Worm (Caenorhabditis elegans) whole organism, L1 larva: ENCODE measurements around the gene W08E12.4.

Experiments
- C34B4.2 ChIP-seq: sonication (generic microtip); optimal IDR thresholded peaks from 2 replicates; lab custom pipeline; 2017; ENCODE audit warnings: mild to moderate bottlenecking, missing genetic modification characterization, missing compliant biosample characterization
- F16B12.6 ChIP-seq: fragments of 150-350 bp; optimal IDR thresholded peaks from 2 replicates; lab custom pipeline; 2014; ENCODE audit warnings: missing biosample characterization, missing genetic modification characterization
- alr-1 ChIP-seq: fragments of 200-800 bp; sonication (Bioruptor generic); optimal IDR thresholded peaks from 2 replicates; lab custom pipeline; 2018; ENCODE audit warnings: borderline replicate concordance, mild to moderate bottlenecking, missing genetic modification characterization, missing compliant biosample characterization
- aly-2 ChIP-seq: fragments of 150-350 bp; optimal IDR thresholded peaks from 2 replicates; lab custom pipeline; 2014; ENCODE audit warnings: missing biosample characterization, missing genetic modification characterization
- ama-1 ChIP-seq: fragments of 150-350 bp; optimal IDR thresholded peaks from 2 replicates; lab custom pipeline; 2014
- blmp-1 ChIP-seq: fragments of 150-350 bp; optimal IDR thresholded peaks from 2 replicates; lab custom pipeline; 2014; ENCODE audit warnings: missing biosample characterization, missing genetic modification characterization
- ceh-90 ChIP-seq: sonication (generic microtip); optimal IDR thresholded peaks from 2 replicates; lab custom pipeline; 2016; ENCODE audit warnings: missing genetic modification characterization, missing compliant biosample characterization
- ces-1 ChIP-seq: fragments of 150-350 bp; optimal IDR thresholded peaks from 2 replicates; lab custom pipeline; 2014; ENCODE audit warnings: missing biosample characterization, missing genetic modification reagents, missing genetic modification characterization
- dpl-1 ChIP-seq, 3 experiments: fragments of 150-350 bp in 2 of 3; sonication (generic microtip) in 1 of 3; optimal IDR thresholded peaks; 2 replicates each; lab custom pipeline; 2014 to 2017; ENCODE audit warnings: missing biosample characterization in 3 of 3, missing genetic modification characterization in 3 of 3, missing genetic modification reagents in 3 of 3
- efl-1 ChIP-seq, 4 experiments: fragments of 150-350 bp; optimal IDR thresholded peaks in 3 of 4; peaks in 1 of 4; 1 replicate in 1 of 4; 2 replicates in 3 of 4; lab custom pipeline; 2014; ENCODE audit warnings: missing biosample characterization in 2 of 4, missing genetic modification characterization in 2 of 4, missing genetic modification reagents in 2 of 4
- efl-3 ChIP-seq: fragments of 200-800 bp; sonication (Bioruptor generic); optimal IDR thresholded peaks from 2 replicates; lab custom pipeline; 2018; ENCODE audit warnings: mild to moderate bottlenecking, missing genetic modification characterization, missing compliant biosample characterization
- egl-13 ChIP-seq: sonication (generic microtip); optimal IDR thresholded peaks from 2 replicates; lab custom pipeline; 2016; ENCODE audit warnings: missing genotype, missing genetic modification reagents, missing genetic modification characterization, missing compliant biosample characterization
- elt-2 ChIP-seq: sonication (generic microtip); optimal IDR thresholded peaks from 2 replicates; lab custom pipeline; 2016; ENCODE audit warnings: missing genetic modification characterization, mild to moderate bottlenecking, inconsistent platforms, missing compliant biosample characterization, missing genetic modification reagents
- fkh-10 ChIP-seq: sonication (generic microtip); optimal IDR thresholded peaks from 2 replicates; lab custom pipeline; 2017; ENCODE audit warnings: missing biosample characterization, missing genetic modification reagents, missing genetic modification characterization
- fkh-4 ChIP-seq: sonication (generic microtip); optimal IDR thresholded peaks from 2 replicates; lab custom pipeline; 2016; ENCODE audit warnings: missing compliant biosample characterization, missing genetic modification characterization, borderline replicate concordance
- grh-1 ChIP-seq: fragments of 200-800 bp; sonication (Bioruptor generic); IDR thresholded peaks from 2 replicates; pipeline ENCODE4 v1.3.6; 2022; ENCODE audit warnings: missing genetic modification reagents, missing genetic modification characterization, missing compliant biosample characterization
- hlh-17 ChIP-seq: fragments of 200-800 bp; sonication (Bioruptor generic); optimal IDR thresholded peaks from 2 replicates; lab custom pipeline; 2018; ENCODE audit warnings: missing genetic modification characterization, mild to moderate bottlenecking, missing compliant biosample characterization, moderate library complexity, borderline replicate concordance
- irx-1 ChIP-seq: sonication (generic microtip); optimal IDR thresholded peaks from 2 replicates; lab custom pipeline; 2016; ENCODE audit warnings: missing genetic modification characterization, missing compliant biosample characterization
- jun-1 ChIP-seq: fragments of 150-350 bp; optimal IDR thresholded peaks from 2 replicates; lab custom pipeline; 2014; ENCODE audit warnings: missing biosample characterization, missing genetic modification reagents, missing genetic modification characterization
- lin-13 ChIP-seq: fragments of 150-350 bp; optimal IDR thresholded peaks from 2 replicates; lab custom pipeline; 2014; ENCODE audit warnings: missing biosample characterization, missing genetic modification reagents, missing genetic modification characterization
- lin-14 ChIP-seq: fragments of 200-800 bp; sonication (Bioruptor generic); optimal IDR thresholded peaks from 2 replicates; lab custom pipeline; 2018; ENCODE audit warnings: mild to moderate bottlenecking, missing genetic modification characterization, moderate library complexity, missing compliant biosample characterization
- lir-3 ChIP-seq: sonication (generic microtip); optimal IDR thresholded peaks from 2 replicates; lab custom pipeline; 2016; ENCODE audit warnings: mild to moderate bottlenecking, missing genetic modification characterization, moderate library complexity, missing compliant biosample characterization; ENCODE audit not compliant: poor library complexity
- lsy-2 ChIP-seq, 2 experiments: fragments of 150-350 bp; optimal IDR thresholded peaks; 2 replicates each; lab custom pipeline; 2014; ENCODE audit warnings: missing biosample characterization in 2 of 2, missing genetic modification characterization in 2 of 2
- mef-2 ChIP-seq: fragments of 150-350 bp; optimal IDR thresholded peaks from 2 replicates; lab custom pipeline; 2014; ENCODE audit warnings: missing biosample characterization, missing genetic modification characterization
- mep-1 ChIP-seq: fragments of 150-350 bp; optimal IDR thresholded peaks from 2 replicates; lab custom pipeline; 2014; ENCODE audit warnings: missing biosample characterization, missing genetic modification characterization
- nhr-11 ChIP-seq: fragments of 150-350 bp; optimal IDR thresholded peaks from 2 replicates; lab custom pipeline; 2014; ENCODE audit warnings: missing biosample characterization, missing genetic modification characterization
- nhr-19 ChIP-seq: fragments of 200-800 bp; sonication (Bioruptor generic); conservative IDR thresholded peaks from 2 replicates; pipeline ENCODE4 v1.3.6; 2022; ENCODE audit warnings: missing genetic modification characterization, missing compliant biosample characterization
- nhr-20 ChIP-seq: sonication (generic microtip); optimal IDR thresholded peaks from 2 replicates; lab custom pipeline; 2016; ENCODE audit warnings: mild to moderate bottlenecking, missing genetic modification characterization, missing compliant biosample characterization
- nhr-28 ChIP-seq: fragments of 150-350 bp; optimal IDR thresholded peaks from 2 replicates; lab custom pipeline; 2014; ENCODE audit warnings: missing biosample characterization, missing genetic modification characterization
- nhr-76 ChIP-seq: sonication (generic microtip); optimal IDR thresholded peaks from 2 replicates; lab custom pipeline; 2017; ENCODE audit warnings: missing biosample characterization, missing genetic modification characterization
- nhr-77 ChIP-seq: fragments of 150-350 bp; optimal IDR thresholded peaks from 2 replicates; lab custom pipeline; 2014; ENCODE audit warnings: missing biosample characterization, missing genetic modification characterization
- nhr-85 ChIP-seq: sonication (generic microtip); peaks from one replicate; lab custom pipeline; 2016; ENCODE audit warnings: missing genetic modification characterization, inconsistent platforms, missing compliant biosample characterization
- nhr-90 ChIP-seq: sonication (generic microtip); optimal IDR thresholded peaks from 2 replicates; lab custom pipeline; 2016; ENCODE audit warnings: mild to moderate bottlenecking, missing genetic modification characterization, missing compliant biosample characterization; ENCODE audit not compliant: poor library complexity
- pag-3 ChIP-seq: sonication (generic microtip); optimal IDR thresholded peaks from 2 replicates; lab custom pipeline; 2017; ENCODE audit warnings: missing genetic modification characterization, mild to moderate bottlenecking, missing compliant biosample characterization, antibody characterized with exemption, borderline replicate concordance; ENCODE audit not compliant: insufficient read depth
- pqm-1 ChIP-seq: sonication (generic microtip); optimal IDR thresholded peaks from 3 replicates; lab custom pipeline; 2017; ENCODE audit warnings: missing biosample characterization, missing genetic modification characterization
- rnt-1 ChIP-seq: sonication (generic microtip); optimal IDR thresholded peaks from 2 replicates; lab custom pipeline; 2016; ENCODE audit warnings: mild to moderate bottlenecking, missing genetic modification characterization, moderate library complexity, missing compliant biosample characterization
- snpc-4 ChIP-seq: fragments of 150-350 bp; optimal IDR thresholded peaks from 2 replicates; lab custom pipeline; 2014; ENCODE audit warnings: missing biosample characterization, missing genetic modification characterization
- snu-23 ChIP-seq: sonication (generic microtip); optimal IDR thresholded peaks from 2 replicates; lab custom pipeline; 2016; ENCODE audit warnings: missing genetic modification characterization, missing compliant biosample characterization
- sup-37 ChIP-seq: fragments of 200-800 bp; sonication (Bioruptor generic); optimal IDR thresholded peaks from 2 replicates; lab custom pipeline; 2018; ENCODE audit warnings: mild to moderate bottlenecking, missing genetic modification characterization, missing compliant biosample characterization
- swsn-7 ChIP-seq: sonication (generic microtip); optimal IDR thresholded peaks from 2 replicates; lab custom pipeline; 2016; ENCODE audit warnings: missing genetic modification characterization, missing compliant biosample characterization
- unc-130 ChIP-seq: fragments of 150-350 bp; optimal IDR thresholded peaks from 2 replicates; lab custom pipeline; 2017; ENCODE audit warnings: missing biosample characterization, missing genetic modification characterization, inconsistent platforms
- unc-30 ChIP-seq: sonication (generic microtip); optimal IDR thresholded peaks from 2 replicates; lab custom pipeline; 2017; ENCODE audit warnings: missing biosample characterization, missing genetic modification characterization
- unc-62 ChIP-seq: fragments of 150-350 bp; optimal IDR thresholded peaks from 2 replicates; lab custom pipeline; 2014; ENCODE audit warnings: missing biosample characterization, missing genetic modification reagents, missing genetic modification characterization
- unc-98 ChIP-seq: fragments of 200-800 bp; sonication (Bioruptor generic); IDR thresholded peaks from 2 replicates; pipeline ENCODE4 v1.3.6; 2022; ENCODE audit warnings: missing genetic modification characterization, missing compliant biosample characterization
- vab-15 ChIP-seq: sonication (generic microtip); optimal IDR thresholded peaks from 2 replicates; lab custom pipeline; 2017; ENCODE audit warnings: missing genotype, mild to moderate bottlenecking, missing genetic modification characterization, missing compliant biosample characterization
- xbp-1 ChIP-seq: sonication (generic microtip); optimal IDR thresholded peaks from 2 replicates; lab custom pipeline; 2016; ENCODE audit warnings: missing genetic modification characterization, missing compliant biosample characterization
- zag-1 ChIP-seq: fragments of 150-350 bp; optimal IDR thresholded peaks from 2 replicates; lab custom pipeline; 2014; ENCODE audit warnings: missing biosample characterization, missing genetic modification characterization
- zip-4 ChIP-seq: fragments of 200-800 bp; sonication (Bioruptor generic); optimal IDR thresholded peaks from 2 replicates; lab custom pipeline; 2018; ENCODE audit warnings: mild to moderate bottlenecking, missing genetic modification characterization, moderate library complexity, missing compliant biosample characterization
- ztf-4 ChIP-seq: fragments of 150-350 bp; optimal IDR thresholded peaks from 2 replicates; lab custom pipeline; 2014; ENCODE audit warnings: missing biosample characterization, missing genetic modification characterization

Gene W08E12.4

DNA sequence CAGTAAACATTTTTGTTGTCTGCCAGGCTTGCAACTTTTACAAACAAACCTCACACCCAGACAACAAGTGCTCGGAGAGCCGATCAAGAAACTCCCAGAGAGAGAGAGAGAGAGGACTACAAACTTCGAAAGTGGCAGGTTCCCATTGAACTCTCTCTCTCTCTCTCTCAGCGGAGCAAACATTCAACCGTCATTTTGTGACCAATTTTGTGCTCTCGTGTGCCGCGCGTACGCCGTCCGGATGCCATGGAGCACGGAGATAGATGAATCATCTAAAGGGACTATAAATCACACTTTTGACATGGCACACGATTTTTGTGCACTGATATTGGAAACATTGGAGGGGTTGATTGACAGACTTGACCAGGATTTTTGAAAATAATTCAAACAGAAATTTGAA, 6.7 kb downstream of the W08E12.4 start:
- no peak for TF ChIP-seq efl-1 (optimal IDR thresholded peaks at IDR 0.05; lab: Kevin White, UChicago)
- peak in 1 of 2 experiments; percentile 94 for TF ChIP-seq efl-1 (GFP tag; optimal IDR thresholded peaks at IDR 0.05 in 1 of 2; lab: Kevin White, UChicago)
- no peak for TF ChIP-seq mep-1
- TF ChIP-seq, all 84 proteins: peak for 1

DNA sequence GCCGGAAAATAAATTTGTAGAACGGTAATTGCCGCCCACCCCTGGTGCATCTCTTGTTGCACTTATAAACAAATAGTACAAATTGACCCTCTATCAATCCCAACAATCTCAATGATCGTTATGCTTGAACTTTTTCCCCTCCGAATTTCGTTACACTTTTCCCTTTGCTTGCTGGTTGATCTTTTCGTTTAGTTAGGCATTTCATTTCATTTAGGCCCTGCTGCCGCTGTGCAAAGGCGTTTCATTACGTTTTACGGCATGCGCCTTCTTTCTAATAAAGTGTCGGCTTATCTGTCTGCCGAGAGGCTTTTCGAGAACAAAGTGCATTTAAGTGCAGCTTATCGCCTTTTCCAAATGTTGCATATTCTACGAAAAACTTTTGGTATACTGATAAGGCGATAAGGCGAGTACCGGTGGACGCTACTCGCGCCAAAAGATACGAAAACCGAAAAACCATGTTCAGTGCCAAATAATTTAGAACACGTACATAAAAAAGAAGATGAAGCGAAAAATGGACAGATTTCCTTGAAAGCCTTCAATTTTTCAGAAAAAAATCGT, 8.6 kb downstream of the W08E12.4 start:
- TF ChIP-seq elt-2 (tag; lab: Kevin White, UChicago) (peak; percentile 88), pqm-1 (peak; percentile 87), unc-98 (GFP tag; lab: Robert Waterston, UW) (no peak), hlh-17 (no peak)

DNA sequence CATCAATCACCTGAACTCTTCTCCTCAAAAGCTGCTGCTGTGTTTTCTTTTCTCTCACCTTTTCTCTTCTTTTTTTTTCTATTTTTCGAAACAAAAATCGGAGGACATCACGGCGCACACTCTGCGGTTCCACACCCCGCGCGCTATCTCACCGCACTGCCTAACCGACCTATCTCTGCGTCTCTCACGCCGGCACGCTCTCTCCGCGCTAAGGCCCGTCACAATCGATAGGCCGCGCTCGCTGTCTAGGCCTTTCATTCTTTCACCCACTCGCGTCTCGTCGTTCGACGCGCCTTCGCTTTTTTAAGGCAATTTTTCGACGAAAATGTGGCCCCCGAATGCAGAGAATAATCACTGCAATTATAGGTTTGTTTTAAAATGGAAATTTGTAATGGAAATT, 9.1 kb downstream of the W08E12.4 start, which contains the start of gene zip-11:
Gene zip-11, plus strand, starts transcription at position 34 of the 400 bp plus-strand sequence.
- TF ChIP-seq snu-23 (GFP tag; lab: Kevin White, UChicago) (peak; percentile 82), ceh-90 (tag; lab: Kevin White, UChicago) (no peak), blmp-1 (tag; lab: Kevin White, UChicago) (peak; percentile 68), jun-1 (tag; lab: Kevin White, UChicago) (peak; percentile 42), ama-1 (lab: Kevin White, UChicago) (no peak), lin-13 (GFP tag; lab: Kevin White, UChicago) (no peak), nhr-28 (tag; lab: Kevin White, UChicago) (no peak), unc-30 (tag; lab: Kevin White, UChicago) (no peak), irx-1 (tag; lab: Kevin White, UChicago) (peak; percentile 33), swsn-7 (peak; percentile 63), alr-1 (tag; lab: Kevin White, UChicago) (no peak), fkh-4 (tag; lab: Kevin White, UChicago) (no peak), efl-3 (no peak), ztf-4 (tag; lab: Kevin White, UChicago) (no peak), mef-2 (tag; lab: Kevin White, UChicago) (no peak), nhr-20 (tag; lab: Kevin White, UChicago) (peak; percentile 75), aly-2 (tag; lab: Kevin White, UChicago) (no peak), snpc-4 (tag; lab: Kevin White, UChicago) (peak; percentile 10), lsy-2 (tag; optimal IDR thresholded peaks at IDR 0.05; lab: Kevin White, UChicago) (peak; percentile 64 to 78), egl-13 (no peak), ces-1 (GFP tag; lab: Kevin White, UChicago) (no peak), nhr-90 (tag; lab: Kevin White, UChicago) (peak; percentile 69), nhr-19 (peak; percentile 77), nhr-76 (tag; lab: Kevin White, UChicago) (no peak), lir-3 (tag; lab: Kevin White, UChicago) (no peak), rnt-1 (tag; lab: Kevin White, UChicago) (peak; percentile 91), nhr-85 (peak; percentile 62), nhr-11 (tag; lab: Kevin White, UChicago) (no peak), sup-37 (GFP tag; lab: Kevin White, UChicago) (peak; percentile 41), lin-14 (GFP tag; lab: Kevin White, UChicago) (peak; percentile 95), C34B4.2 (tag; lab: Kevin White, UChicago) (no peak), fkh-10 (no peak), vab-15 (tag; lab: Kevin White, UChicago) (no peak), unc-62 (GFP tag; lab: Kevin White, UChicago) (no peak), zag-1 (tag; lab: Kevin White, UChicago) (no peak), F16B12.6 (tag; lab: Kevin White, UChicago) (peak; percentile 40), dpl-1 (GFP tag; optimal IDR thresholded peaks at IDR 0.05; lab: Kevin White, UChicago) (peak; percentile 6 to 57 (median 49)), pag-3 (tag; lab: Kevin White, UChicago) (no peak), xbp-1 (tag; lab: Kevin White, UChicago) (peak; percentile 50), nhr-77 (peak; percentile 16), unc-130 (tag; lab: Kevin White, UChicago) (no peak), grh-1 (GFP tag; lab: Robert Waterston, UW) (peak; percentile 62), zip-4 (no peak)
